Worm (Caenorhabditis elegans): ENCODE results near the gene F43G6.16.

ce11 chrII:11782493-11782892 is at the start of gene F43G6.16:
- TF ChIP-seq nhr-6 (tag; optimal IDR thresholded peaks at IDR 0.05), result no peak
- no peak for TF ChIP-seq elt-3 (tag; optimal IDR thresholded peaks at IDR 0.05)
- TF ChIP-seq alr-1 (tag; optimal IDR thresholded peaks at IDR 0.05), result no peak
- no peak for TF ChIP-seq ceh-16 (tag; optimal IDR thresholded peaks at IDR 0.05)
- no peak for TF ChIP-seq ztf-1 (GFP tag; conservative IDR thresholded peaks at IDR 0.05)
- TF ChIP-seq aly-2 (tag; optimal IDR thresholded peaks at IDR 0.05), result no peak
- no peak for TF ChIP-seq fos-1 (tag; optimal IDR thresholded peaks at IDR 0.05)
- no peak for TF ChIP-seq mdl-1 (tag; optimal IDR thresholded peaks at IDR 0.05)

Measured in whole organism, L2 larva.